Worm (Caenorhabditis elegans) whole organism, mixed stage, embryonic: ENCODE results near the gene nhr-51.

Source experiments
- blmp-1 ChIP-seq: fragments of 150-350 bp; optimal IDR thresholded peaks from 2 replicates; lab custom pipeline; 2014; ENCODE audit warnings: missing biosample characterization, missing genetic modification characterization
- cnd-1 ChIP-seq: fragments of 200-800 bp; sonication (Bioruptor generic); optimal IDR thresholded peaks from 2 replicates; lab custom pipeline; 2018; ENCODE audit warnings: mild to moderate bottlenecking, missing genetic modification characterization, missing compliant biosample characterization
- elt-1 ChIP-seq: sonication (generic microtip); optimal IDR thresholded peaks from 2 replicates; lab custom pipeline; 2017; ENCODE audit warnings: missing genetic modification characterization, mild to moderate bottlenecking, missing compliant biosample characterization, antibody characterized with exemption, moderate library complexity, borderline replicate concordance; ENCODE audit not compliant: insufficient read depth
- unc-62 ChIP-seq: fragments of 150-350 bp; optimal IDR thresholded peaks from 2 replicates; lab custom pipeline; 2014; ENCODE audit warnings: missing biosample characterization, missing genetic modification reagents, missing genetic modification characterization
- ztf-11 ChIP-seq: fragments of 150-350 bp; optimal IDR thresholded peaks from 2 replicates; lab custom pipeline; 2014; ENCODE audit warnings: missing biosample characterization, missing genetic modification characterization

DNA sequence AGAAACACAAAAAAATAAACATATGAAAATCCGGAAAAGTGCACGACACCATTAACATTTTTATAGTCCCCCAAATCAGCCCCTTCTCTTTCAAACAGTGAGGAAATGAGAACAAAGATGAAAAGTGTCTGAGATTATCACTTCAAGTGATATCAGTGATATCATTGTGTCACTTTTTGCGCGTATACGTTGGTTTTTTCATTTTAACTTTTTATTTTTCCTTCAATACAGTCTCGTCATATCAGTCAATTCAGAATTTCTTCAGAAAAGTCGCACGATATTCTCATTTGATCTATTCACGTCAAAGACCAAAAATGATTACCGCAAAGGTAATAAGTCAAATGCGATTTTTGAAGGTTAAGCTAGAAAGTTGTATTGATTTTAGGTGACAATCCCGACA is 30.9 kb downstream of the nhr-51 start, which contains the start of gene twk-34:
- TF ChIP-seq elt-1 (tag; lab: Kevin White, UChicago) = no peak
- TF ChIP-seq ztf-11 (tag; lab: Kevin White, UChicago) = no peak
- TF ChIP-seq unc-62 (GFP tag; lab: Kevin White, UChicago) = no peak
- no peak for TF ChIP-seq cnd-1 (tag; lab: Kevin White, UChicago)
- no peak for TF ChIP-seq blmp-1 (tag; lab: Kevin White, UChicago)
